Worm (Caenorhabditis elegans) whole organism, L4 larva: ENCODE measurements around the gene C52B9.10.

ENCODE experiments used
- ZK546.5 ChIP-seq, 2 experiments: sonication (generic microtip); optimal IDR thresholded peaks; 2 replicates each; lab custom pipeline; 2017; ENCODE audit warnings: missing biosample characterization in 2 of 2, missing genetic modification characterization in 2 of 2
- ces-1 ChIP-seq: fragments of 150-350 bp; sonication (generic microtip); optimal IDR thresholded peaks from 4 replicates; lab custom pipeline; 2014; ENCODE audit warnings: missing biosample characterization, missing genetic modification reagents, missing genetic modification characterization
- lir-3 ChIP-seq: sonication (generic microtip); optimal IDR thresholded peaks from 2 replicates; lab custom pipeline; 2016; ENCODE audit warnings: mild to moderate bottlenecking, missing genetic modification characterization, missing compliant biosample characterization
- madf-5 ChIP-seq, 2 experiments: fragments of 200-800 bp; sonication (Bioruptor generic); IDR thresholded peaks; 2 replicates each; pipeline ENCODE4 v1.3.6; 2022; ENCODE audit warnings: missing compliant biosample characterization in 2 of 2, missing genetic modification characterization in 2 of 2
- mep-1 ChIP-seq: fragments of 150-350 bp; sonication (generic microtip); optimal IDR thresholded peaks from 3 replicates; lab custom pipeline; 2014; ENCODE audit warnings: missing biosample characterization, missing genetic modification characterization
- nhr-77 ChIP-seq: fragments of 150-350 bp; optimal IDR thresholded peaks from 2 replicates; lab custom pipeline; 2014; ENCODE audit warnings: missing biosample characterization, missing genetic modification characterization
- skn-1 ChIP-seq: fragments of 150-350 bp; optimal IDR thresholded peaks from 2 replicates; lab custom pipeline; 2014; ENCODE audit warnings: missing biosample characterization, missing genetic modification characterization
- snpc-4 ChIP-seq: fragments of 150-350 bp; optimal IDR thresholded peaks from 2 replicates; lab custom pipeline; 2014; ENCODE audit warnings: missing biosample characterization, missing genetic modification characterization

DNA sequence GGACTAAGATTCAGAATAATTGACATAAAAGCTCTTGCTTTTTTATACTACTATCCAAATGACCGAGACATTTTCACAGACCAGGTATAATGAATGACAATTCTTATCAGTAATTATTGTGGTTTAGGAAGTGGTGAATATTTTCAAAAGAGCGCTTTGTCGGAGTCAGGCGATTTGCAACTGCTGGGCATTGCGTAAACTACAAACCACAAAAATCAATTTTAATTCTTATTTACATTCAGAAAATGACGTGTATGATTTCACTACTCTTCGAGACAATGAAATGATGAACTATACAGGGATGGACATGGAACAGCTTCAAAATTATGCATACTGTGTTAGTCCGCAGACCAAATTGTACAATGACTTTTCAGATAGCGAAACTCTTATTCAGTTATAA lies 10.8 kb downstream of the C52B9.10 start:
- TF ChIP-seq ces-1 (GFP tag; lab: Kevin White, UChicago), result no peak
- no peak for TF ChIP-seq snpc-4 (tag; lab: Kevin White, UChicago)
- TF ChIP-seq skn-1, result no peak
- TF ChIP-seq nhr-77 (tag; lab: Kevin White, UChicago), result peak; percentile 16
- no peak for TF ChIP-seq ZK546.5 (tag; optimal IDR thresholded peaks at IDR 0.05; lab: Kevin White, UChicago)
- TF ChIP-seq mep-1, result no peak
- TF ChIP-seq lir-3 (tag; lab: Kevin White, UChicago), result no peak
- TF ChIP-seq madf-5 (GFP tag; IDR thresholded peaks at IDR 0.05; lab: Robert Waterston, UW), result no peak
